Fruit fly (Drosophila melanogaster) whole organism, pupa: Measurements from ENCODE around the gene Polr1B.

ENCODE experiments used
- CG10348 ChIP-seq: fragments of 200-800 bp; sonication (Bioruptor generic); IDR thresholded peaks from 2 replicates; pipeline ENCODE4 v1.3.6; 2022; ENCODE audit warnings: missing biosample characterization, missing genetic modification characterization
- CG12605 ChIP-seq: fragments of 200-800 bp; sonication (Bioruptor generic); IDR thresholded peaks from 2 replicates; pipeline ENCODE4 v1.3.6; 2022; ENCODE audit warnings: missing biosample characterization, missing genetic modification characterization
- CG13204 ChIP-seq: fragments of 200-800 bp; sonication (Bioruptor generic); optimal IDR thresholded peaks from 2 replicates; lab custom pipeline; 2018; ENCODE audit warnings: missing biosample characterization, mild to moderate bottlenecking, missing genetic modification characterization, moderate library complexity
- CG14655 ChIP-seq: fragments of 200-800 bp; sonication (Bioruptor generic); optimal IDR thresholded peaks from 3 replicates; lab custom pipeline; 2017; ENCODE audit warnings: mild to moderate bottlenecking, missing biosample characterization, missing genetic modification reagents, missing genetic modification characterization
- CG15710 ChIP-seq: fragments of 200-800 bp; sonication (Bioruptor generic); optimal IDR thresholded peaks from 2 replicates; lab custom pipeline; 2018; ENCODE audit warnings: missing biosample characterization, mild to moderate bottlenecking, missing genetic modification characterization, moderate library complexity
- CG17806 ChIP-seq: fragments of 200-800 bp; sonication (Bioruptor generic); optimal IDR thresholded peaks from 2 replicates; lab custom pipeline; 2018; ENCODE audit warnings: missing biosample characterization, mild to moderate bottlenecking, missing genetic modification characterization, moderate library complexity
- CG32121 ChIP-seq: fragments of 200-800 bp; sonication (Bioruptor generic); IDR thresholded peaks from 2 replicates; pipeline ENCODE4 v1.3.6; 2022; ENCODE audit warnings: missing biosample characterization, missing genetic modification characterization
- CG34367 ChIP-seq: fragments of 200-800 bp; sonication (Bioruptor generic); optimal IDR thresholded peaks from 2 replicates; lab custom pipeline; 2018; ENCODE audit warnings: missing biosample characterization, mild to moderate bottlenecking, missing genetic modification characterization
- CG4496 ChIP-seq: fragments of 200-800 bp; sonication (Bioruptor generic); IDR thresholded peaks from 3 replicates; pipeline ENCODE4 v1.3.6; 2022; ENCODE audit warnings: missing biosample characterization, missing genetic modification characterization
- CG8159 ChIP-seq: fragments of 200-800 bp; sonication (Bioruptor generic); optimal IDR thresholded peaks from 3 replicates; lab custom pipeline; 2018; ENCODE audit warnings: missing biosample characterization, mild to moderate bottlenecking, missing genetic modification characterization, moderate library complexity
- CG8301 ChIP-seq: fragments of 200-800 bp; sonication (Bioruptor generic); optimal IDR thresholded peaks from 2 replicates; lab custom pipeline; 2018; ENCODE audit warnings: missing biosample characterization, mild to moderate bottlenecking, missing genetic modification characterization
- CG9948 ChIP-seq: fragments of 200-800 bp; sonication (Bioruptor generic); optimal IDR thresholded peaks from 2 replicates; lab custom pipeline; 2018; ENCODE audit warnings: missing biosample characterization, mild to moderate bottlenecking, missing genetic modification characterization, moderate library complexity
- D1 ChIP-seq: fragments of 200-800 bp; sonication (Bioruptor generic); optimal IDR thresholded peaks from 2 replicates; lab custom pipeline; 2018; ENCODE audit warnings: missing biosample characterization, mild to moderate bottlenecking, missing genetic modification characterization, moderate library complexity
- EcR ChIP-seq: fragments of 200-800 bp; sonication (Bioruptor generic); optimal IDR thresholded peaks from 3 replicates; lab custom pipeline; 2019; ENCODE audit warnings: missing biosample characterization, missing genetic modification characterization, mild to moderate bottlenecking, moderate library complexity, missing genetic modification reagents
- Ets98B ChIP-seq: fragments of 200-800 bp; sonication (Bioruptor generic); IDR thresholded peaks from 2 replicates; pipeline ENCODE4 v1.3.6; 2022; ENCODE audit warnings: missing biosample characterization, missing genetic modification characterization
- Pif1A ChIP-seq: fragments of 200-800 bp; sonication (Bioruptor generic); optimal IDR thresholded peaks from 3 replicates; lab custom pipeline; 2016; ENCODE audit warnings: missing biosample characterization, missing genetic modification characterization
- Pif1B ChIP-seq: fragments of 200-800 bp; sonication (Bioruptor generic); optimal IDR thresholded peaks from 3 replicates; lab custom pipeline; 2016; ENCODE audit warnings: missing biosample characterization, missing genetic modification characterization
- Snoo ChIP-seq: fragments of 200-800 bp; sonication (Bioruptor generic); optimal IDR thresholded peaks from 3 replicates; lab custom pipeline; 2017; ENCODE audit warnings: missing biosample characterization, mild to moderate bottlenecking, missing genetic modification characterization, inconsistent platforms
- fd96Ca ChIP-seq: fragments of 200-800 bp; sonication (Bioruptor generic); IDR thresholded peaks from 3 replicates; pipeline ENCODE4 v1.3.6; 2022; ENCODE audit warnings: missing biosample characterization, missing genetic modification characterization
- gl ChIP-seq: fragments of 200-800 bp; sonication (Bioruptor generic); optimal IDR thresholded peaks from 2 replicates; lab custom pipeline; 2018; ENCODE audit warnings: missing biosample characterization, mild to moderate bottlenecking, missing genetic modification characterization
- rn ChIP-seq: fragments of 200-800 bp; sonication (Bioruptor generic); IDR thresholded peaks from 2 replicates; pipeline ENCODE4 v1.3.6; 2022; ENCODE audit warnings: missing biosample characterization, missing genetic modification characterization

Polr1B gene

DNA sequence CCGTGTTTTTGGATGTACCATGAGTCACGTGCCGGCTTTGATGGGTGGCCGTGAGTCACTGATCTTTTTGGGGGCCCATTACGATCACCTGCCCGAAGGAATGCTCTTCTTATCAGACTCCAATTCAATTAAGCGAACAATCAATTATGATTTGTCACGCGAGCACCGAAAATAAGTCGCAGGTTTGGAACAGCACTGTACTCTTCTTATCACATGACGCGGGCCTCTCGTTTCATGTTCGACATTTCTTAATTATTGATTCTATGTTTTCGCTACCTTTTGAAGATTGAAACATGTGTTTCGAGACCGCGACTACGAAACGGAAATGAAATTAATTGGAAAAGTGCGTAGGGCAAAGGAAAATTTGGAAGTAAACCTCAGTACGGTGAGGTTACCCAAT is 34.3 kb upstream of the Polr1B start:
- TF ChIP-seq CG9948 (tag; lab: Kevin White, UChicago) = no peak
- no peak for TF ChIP-seq Pif1B (GFP tag; lab: Kevin White, UChicago)
- no peak for TF ChIP-seq CG32121 (GFP tag; lab: Robert Waterston, UW)
- TF ChIP-seq Ets98B (GFP tag; lab: Robert Waterston, UW) = no peak
- TF ChIP-seq Pif1A (GFP tag; lab: Kevin White, UChicago) = no peak
- TF ChIP-seq CG10348 (GFP tag; lab: Robert Waterston, UW) = no peak
- TF ChIP-seq CG17806 (tag; lab: Kevin White, UChicago) = no peak
- TF ChIP-seq CG8159 (tag; lab: Kevin White, UChicago) = no peak
- TF ChIP-seq CG34367 (tag; lab: Kevin White, UChicago) = no peak
- TF ChIP-seq rn (GFP tag; lab: Robert Waterston, UW) = no peak
- no peak for TF ChIP-seq CG15710 (tag; lab: Kevin White, UChicago)
- TF ChIP-seq CG4496 (GFP tag; lab: Robert Waterston, UW) = no peak
- TF ChIP-seq D1 (tag; lab: Kevin White, UChicago) = no peak
- TF ChIP-seq CG8301 = no peak
- no peak for TF ChIP-seq CG13204
- TF ChIP-seq gl (tag; lab: Kevin White, UChicago) = no peak
- no peak for TF ChIP-seq Snoo (tag; lab: Kevin White, UChicago)
- no peak for TF ChIP-seq fd96Ca (GFP tag; lab: Robert Waterston, UW)
- no peak for TF ChIP-seq CG12605
- no peak for TF ChIP-seq CG14655

DNA sequence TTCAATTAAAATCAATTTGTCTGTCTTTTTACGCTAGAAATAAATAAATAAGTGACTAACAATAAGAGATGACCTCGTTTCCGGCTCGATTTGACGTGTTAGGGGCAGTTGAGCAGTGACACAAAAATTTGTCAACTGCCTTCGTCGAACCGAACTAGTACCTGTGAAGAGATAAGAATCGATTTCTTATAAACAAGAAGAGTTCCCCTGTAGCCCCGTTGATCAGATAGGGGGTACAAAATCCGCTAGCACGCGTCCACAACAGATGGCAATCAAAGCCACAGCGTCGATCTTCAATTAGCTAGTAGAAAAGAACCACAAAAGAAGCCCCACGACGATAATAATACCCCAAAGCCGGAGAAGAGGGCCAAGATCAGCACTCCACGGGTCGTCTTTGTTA is 32.3 kb upstream of the Polr1B start:
- TF ChIP-seq CG9948 (tag; lab: Kevin White, UChicago) (no peak), fd96Ca (GFP tag; lab: Robert Waterston, UW) (no peak)

DNA sequence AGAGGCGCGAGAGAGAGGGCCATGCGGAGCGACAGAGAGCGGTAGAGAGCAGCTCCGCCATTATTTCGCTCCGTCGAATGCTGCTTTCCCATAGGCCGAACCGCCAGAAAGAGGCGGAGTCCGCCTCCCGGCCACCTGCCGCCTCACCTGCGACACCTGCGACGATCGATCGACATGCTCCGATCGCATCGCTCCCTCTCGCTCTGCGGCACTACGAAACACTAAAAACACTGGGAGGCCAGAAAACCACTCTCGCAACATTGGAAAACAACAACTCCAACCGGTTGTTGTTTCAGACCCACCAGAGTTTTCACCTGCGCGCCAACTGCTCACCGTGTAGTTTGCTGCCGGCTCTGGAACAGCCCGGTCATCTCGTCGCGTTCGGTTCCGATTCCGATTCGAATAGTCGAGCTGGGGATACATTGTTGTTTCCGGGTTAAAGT is 26.3 kb upstream of the Polr1B start, which contains the start of gene al:
TSS of gene al (plus strand) at position 333 of the 443 bp plus-strand sequence.
- TF ChIP-seq CG4496 (GFP tag; lab: Robert Waterston, UW) (0 out of 3 replicates have a peak, but pooled peaks have one; percentile 36), CG15710 (tag; lab: Kevin White, UChicago) (no peak), CG32121 (GFP tag; lab: Robert Waterston, UW) (peak; percentile 18; the same call in 1 of the 2 replicates), EcR (GFP tag; lab: Kevin White, UChicago) (peak; percentile 18)
- TF ChIP-seq, all 21 proteins: peak for 3

DNA sequence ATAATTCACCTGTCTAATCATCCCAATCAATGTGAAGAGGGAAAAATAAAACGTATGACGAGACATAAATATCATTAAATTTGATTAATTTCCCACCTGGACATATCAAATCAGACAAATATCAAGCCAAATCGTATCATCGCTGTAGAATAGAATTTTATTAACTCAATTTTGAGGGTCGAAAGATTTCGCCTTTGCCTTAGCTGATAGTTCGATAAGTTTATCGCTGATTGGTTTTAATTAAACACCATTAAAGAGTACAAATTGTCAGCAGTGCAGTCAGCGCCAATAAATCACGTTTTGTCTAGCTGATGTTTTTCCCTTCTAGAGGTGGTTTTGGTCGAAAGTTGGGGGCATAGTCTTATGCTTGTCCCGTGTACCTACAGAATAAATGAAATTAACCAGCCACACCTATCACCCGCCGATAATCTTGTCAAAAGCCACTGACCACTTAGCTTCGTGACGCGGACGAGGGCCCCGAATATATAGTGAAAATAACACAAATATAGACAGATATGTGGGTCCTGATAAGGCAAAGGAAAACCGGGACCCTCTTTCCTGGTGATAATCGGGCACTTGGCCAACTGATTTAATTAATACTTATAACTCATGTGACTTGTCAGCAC is 25.2 kb upstream of the Polr1B start:
- TF ChIP-seq CG9948 (tag; lab: Kevin White, UChicago) = no peak

DNA sequence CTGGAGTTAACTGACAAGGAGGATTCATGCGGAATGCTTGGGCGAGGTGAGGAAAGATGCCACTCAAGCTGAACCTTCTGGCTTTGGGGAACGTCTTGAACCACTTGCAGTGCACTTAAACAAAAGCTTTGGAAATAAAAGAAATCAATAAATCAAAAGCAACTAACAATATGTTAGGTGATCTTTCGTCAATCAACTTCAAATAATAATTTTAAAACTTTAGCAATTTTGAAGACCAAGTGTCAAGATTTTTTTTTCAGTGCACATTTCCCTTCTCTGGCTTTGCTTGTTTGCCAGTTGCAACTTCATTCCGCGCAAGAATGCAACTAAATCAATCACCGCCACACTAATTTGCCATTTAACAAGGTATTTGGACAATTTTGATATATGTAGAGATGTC is 21.3 kb upstream of the Polr1B start:
- TF ChIP-seq D1 (tag; lab: Kevin White, UChicago) (no peak), CG12605 (no peak), CG4496 (GFP tag; lab: Robert Waterston, UW) (no peak), gl (tag; lab: Kevin White, UChicago) (no peak), Snoo (tag; lab: Kevin White, UChicago) (peak; percentile 28), CG14655 (peak; percentile 59), CG10348 (GFP tag; lab: Robert Waterston, UW) (no peak), Pif1A (GFP tag; lab: Kevin White, UChicago) (peak; percentile 59), fd96Ca (GFP tag; lab: Robert Waterston, UW) (no peak), CG32121 (GFP tag; lab: Robert Waterston, UW) (no peak), CG15710 (tag; lab: Kevin White, UChicago) (peak; percentile 40), CG9948 (tag; lab: Kevin White, UChicago) (peak; percentile 57), CG13204 (no peak), Ets98B (GFP tag; lab: Robert Waterston, UW) (peak; percentile 19; the same call in 1 of the 2 replicates), rn (GFP tag; lab: Robert Waterston, UW) (no peak), CG17806 (tag; lab: Kevin White, UChicago) (peak; percentile 61), CG8301 (peak; percentile 48), Pif1B (GFP tag; lab: Kevin White, UChicago) (peak; percentile 38), EcR (GFP tag; lab: Kevin White, UChicago) (no peak), CG8159 (tag; lab: Kevin White, UChicago) (peak; percentile 61), CG34367 (tag; lab: Kevin White, UChicago) (peak; percentile 38)

DNA sequence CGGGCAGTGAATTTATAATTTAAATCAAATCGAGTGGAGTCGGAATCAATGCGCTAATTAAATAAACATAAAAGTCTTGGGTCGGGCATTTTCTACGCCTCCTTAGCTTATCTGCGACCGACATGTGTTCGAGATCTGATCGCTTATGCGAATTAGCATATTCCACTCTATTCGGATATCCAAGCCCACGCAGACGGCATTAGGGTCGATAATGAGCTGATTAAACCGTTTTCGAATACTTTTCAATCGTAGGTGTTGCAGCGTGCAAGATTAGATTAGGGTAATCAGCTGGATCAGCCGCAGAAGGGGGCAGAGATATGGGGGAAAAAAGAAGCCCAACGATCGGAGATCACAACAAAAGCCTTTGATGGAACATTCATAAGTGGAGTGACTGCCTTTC is 13.6 kb upstream of the Polr1B start:
- no peak for TF ChIP-seq Pif1B (GFP tag; lab: Kevin White, UChicago)
- TF ChIP-seq D1 (tag; lab: Kevin White, UChicago) = no peak
- no peak for TF ChIP-seq Ets98B (GFP tag; lab: Robert Waterston, UW)
- no peak for TF ChIP-seq CG32121 (GFP tag; lab: Robert Waterston, UW)
- TF ChIP-seq fd96Ca (GFP tag; lab: Robert Waterston, UW) = no peak
- TF ChIP-seq Pif1A (GFP tag; lab: Kevin White, UChicago) = no peak
- no peak for TF ChIP-seq CG9948 (tag; lab: Kevin White, UChicago)
- TF ChIP-seq CG4496 (GFP tag; lab: Robert Waterston, UW) = no peak
- no peak for TF ChIP-seq CG10348 (GFP tag; lab: Robert Waterston, UW)
- TF ChIP-seq gl (tag; lab: Kevin White, UChicago) = no peak
- TF ChIP-seq CG8159 (tag; lab: Kevin White, UChicago) = no peak
